Worm (Caenorhabditis elegans) whole organism, midembryonic: Measurements from ENCODE around the gene rap-2.
"Not testable (repeated sequence)": the region's sequence is repeated elsewhere in the genome, so short reads cannot be mapped to it uniquely, and the experiment has no call there.

Experiments used
- cog-1 ChIP-seq: sonication (generic microtip); optimal IDR thresholded peaks from 2 replicates; lab custom pipeline; 2016; ENCODE audit warnings: missing genetic modification characterization, missing compliant biosample characterization
- med-1 ChIP-seq: sonication (generic microtip); optimal IDR thresholded peaks from 2 replicates; lab custom pipeline; 2017; ENCODE audit warnings: missing genetic modification characterization, mild to moderate bottlenecking, missing compliant biosample characterization, antibody characterized with exemption, missing genetic modification reagents; ENCODE audit not compliant: insufficient read depth

DNA sequence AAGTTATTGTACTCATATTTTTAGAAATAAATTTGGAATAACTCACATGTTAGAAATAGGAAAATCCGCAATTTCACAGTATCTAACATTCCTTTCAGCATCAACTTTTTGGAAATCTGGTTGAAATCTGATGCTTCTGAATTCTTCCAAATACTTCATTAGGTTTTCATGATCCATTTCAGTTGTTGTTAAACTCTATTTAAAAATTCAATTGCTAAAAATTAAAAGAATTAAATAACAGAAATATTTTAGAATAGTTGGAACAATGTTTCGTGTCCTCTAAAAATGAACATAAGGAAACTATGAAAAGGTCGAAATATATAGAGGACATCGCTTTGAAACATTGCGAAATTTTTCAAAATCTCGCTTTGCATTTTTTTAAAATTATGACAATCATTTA is 32.5 kb downstream of the rap-2 start, which contains the start of gene cng-1:
- TF ChIP-seq med-1; cog-1 (tag; lab: Kevin White, UChicago): not testable (repeated sequence)
